Fruit fly (Drosophila melanogaster) whole organism, embryonic: ENCODE results near the gene Jhbp12.
A peak's percentile ranks its signal among the peaks of the same experiment; 100 is the strongest.

Experiments
- ATbp ChIP-seq: fragments of 200-800 bp; sonication (Bioruptor generic); optimal IDR thresholded peaks from 2 replicates; lab custom pipeline; 2017; ENCODE audit warnings: missing biosample characterization, mild to moderate bottlenecking, missing genetic modification characterization, missing genetic modification reagents
- Atf-2 ChIP-seq: fragments of 200-800 bp; sonication (Bioruptor generic); optimal IDR thresholded peaks from 2 replicates; lab custom pipeline; 2016; ENCODE audit warnings: missing biosample characterization, missing genetic modification characterization
- Atf3 ChIP-seq: fragments of 200-800 bp; sonication (Bioruptor generic); optimal IDR thresholded peaks from 3 replicates; lab custom pipeline; 2016; ENCODE audit warnings: missing biosample characterization, missing genetic modification characterization
- CG10147 ChIP-seq: fragments of 200-800 bp; sonication (Bioruptor generic); optimal IDR thresholded peaks from 2 replicates; lab custom pipeline; 2019; ENCODE audit warnings: missing biosample characterization, mild to moderate bottlenecking, missing genetic modification characterization, moderate library complexity
- CG11093 ChIP-seq: fragments of 200-800 bp; sonication (Bioruptor generic); IDR thresholded peaks from 3 replicates; pipeline ENCODE4 v1.3.6; 2022; ENCODE audit warnings: missing biosample characterization, missing genetic modification characterization
- CG11695 ChIP-seq: fragments of 200-800 bp; sonication (Bioruptor generic); IDR thresholded peaks from 3 replicates; pipeline ENCODE4 v1.3.6; 2022; ENCODE audit warnings: missing biosample characterization, missing genetic modification characterization
- CG12071 ChIP-seq: fragments of 200-800 bp; sonication (Bioruptor generic); optimal IDR thresholded peaks from 3 replicates; lab custom pipeline; 2018; ENCODE audit warnings: missing biosample characterization, mild to moderate bottlenecking, missing genetic modification characterization
- CG12236 ChIP-seq: fragments of 200-800 bp; sonication (Bioruptor generic); optimal IDR thresholded peaks from 2 replicates; lab custom pipeline; 2016; ENCODE audit warnings: missing biosample characterization, missing genetic modification characterization
- CG17361 ChIP-seq: fragments of 200-800 bp; sonication (Bioruptor generic); IDR thresholded peaks from 3 replicates; pipeline ENCODE4 v1.3.6; 2022; ENCODE audit warnings: missing biosample characterization, missing genetic modification characterization
- CG2712 ChIP-seq: fragments of 200-800 bp; optimal IDR thresholded peaks from 3 replicates; lab custom pipeline; 2019; ENCODE audit warnings: missing biosample characterization, mild to moderate bottlenecking, missing genetic modification characterization, moderate library complexity
- CG31365 ChIP-seq: fragments of 200-800 bp; sonication (Bioruptor generic); optimal IDR thresholded peaks from 2 replicates; lab custom pipeline; 2018; ENCODE audit warnings: missing biosample characterization, mild to moderate bottlenecking, missing genetic modification characterization
- CG3163 ChIP-seq: fragments of 200-800 bp; sonication (Bioruptor generic); optimal IDR thresholded peaks from 3 replicates; lab custom pipeline; 2016; ENCODE audit warnings: missing biosample characterization, missing genetic modification characterization
- CG32767 ChIP-seq: fragments of 200-800 bp; sonication (Bioruptor generic); IDR thresholded peaks from 2 replicates; pipeline ENCODE4 v1.3.6; 2022; ENCODE audit warnings: missing biosample characterization, missing genetic modification characterization
- CG4424 ChIP-seq: fragments of 200-800 bp; sonication (Bioruptor generic); optimal IDR thresholded peaks from 3 replicates; lab custom pipeline; 2016; ENCODE audit warnings: missing biosample characterization, missing genetic modification characterization
- CG5180 ChIP-seq: fragments of 200-800 bp; sonication (Bioruptor generic); optimal IDR thresholded peaks from 3 replicates; lab custom pipeline; 2017; ENCODE audit warnings: missing biosample characterization, missing genetic modification characterization, mild to moderate bottlenecking, moderate library complexity, missing genetic modification reagents
- CG5245 ChIP-seq: fragments of 200-800 bp; sonication (Bioruptor generic); optimal IDR thresholded peaks from 3 replicates; lab custom pipeline; 2016; ENCODE audit warnings: missing biosample characterization, missing genetic modification characterization
- Dip2 ChIP-seq: fragments of 200-800 bp; sonication (Bioruptor generic); IDR thresholded peaks from 2 replicates; pipeline ENCODE4 v1.3.6; 2022; ENCODE audit warnings: missing biosample characterization, missing genetic modification characterization
- ERR ChIP-seq: fragments of 200-800 bp; sonication (Bioruptor generic); optimal IDR thresholded peaks from 2 replicates; lab custom pipeline; 2016; ENCODE audit warnings: missing biosample characterization, missing genetic modification characterization
- Fer2 ChIP-seq: fragments of 200-800 bp; sonication (Bioruptor generic); optimal IDR thresholded peaks from 2 replicates; lab custom pipeline; 2018; ENCODE audit warnings: missing biosample characterization, mild to moderate bottlenecking, missing genetic modification characterization, moderate library complexity
- Fer3 ChIP-seq: fragments of 200-800 bp; sonication (Bioruptor generic); optimal IDR thresholded peaks from 2 replicates; lab custom pipeline; 2018; ENCODE audit warnings: missing biosample characterization, mild to moderate bottlenecking, missing genetic modification characterization, moderate library complexity
- H15 ChIP-seq: fragments of 200-800 bp; sonication (Bioruptor generic); IDR thresholded peaks from 3 replicates; pipeline ENCODE4 v1.3.6; 2022; ENCODE audit warnings: missing biosample characterization, missing genetic modification characterization
- HLHmδ ChIP-seq: fragments of 200-800 bp; sonication (Bioruptor generic); optimal IDR thresholded peaks from 2 replicates; lab custom pipeline; 2018; ENCODE audit warnings: missing biosample characterization, mild to moderate bottlenecking, missing genetic modification characterization, moderate library complexity
- Hey ChIP-seq: fragments of 200-800 bp; sonication (Bioruptor generic); optimal IDR thresholded peaks from 3 replicates; lab custom pipeline; 2018; ENCODE audit warnings: missing biosample characterization, mild to moderate bottlenecking, missing genetic modification characterization
- Hmr ChIP-seq: fragments of 200-800 bp; sonication (Bioruptor generic); optimal IDR thresholded peaks from 3 replicates; lab custom pipeline; 2017; ENCODE audit warnings: mild to moderate bottlenecking, missing biosample characterization, missing genetic modification reagents, missing genetic modification characterization
- Med ChIP-seq: fragments of 200-800 bp; sonication (Bioruptor generic); peaks from one replicate; lab custom pipeline; 2016; ENCODE audit warnings: missing biosample characterization, missing genetic modification characterization, mild to moderate bottlenecking, inconsistent platforms, moderate library complexity
- Mes4 ChIP-seq: fragments of 200-800 bp; sonication (Bioruptor generic); optimal IDR thresholded peaks from 2 replicates; lab custom pipeline; 2016; ENCODE audit warnings: missing biosample characterization, missing genetic modification characterization
- NFAT ChIP-seq: fragments of 200-800 bp; sonication (Bioruptor generic); IDR thresholded peaks from 2 replicates; pipeline ENCODE4 v1.3.6; 2022; ENCODE audit warnings: missing biosample characterization, missing genetic modification characterization
- Nf-YB ChIP-seq: fragments of 200-800 bp; sonication (Bioruptor generic); optimal IDR thresholded peaks from 3 replicates; lab custom pipeline; 2019; ENCODE audit warnings: missing biosample characterization, mild to moderate bottlenecking, missing genetic modification characterization, moderate library complexity
- Nf-YC ChIP-seq: fragments of 200-800 bp; optimal IDR thresholded peaks from 3 replicates; lab custom pipeline; 2019; ENCODE audit warnings: missing biosample characterization, mild to moderate bottlenecking, missing genetic modification characterization, moderate library complexity
- Xbp1 ChIP-seq: fragments of 200-800 bp; sonication (Bioruptor generic); optimal IDR thresholded peaks from 3 replicates; lab custom pipeline; 2016; ENCODE audit warnings: missing biosample characterization, mild to moderate bottlenecking, missing genetic modification characterization
- YL-1 ChIP-seq: fragments of 200-800 bp; sonication (Bioruptor generic); optimal IDR thresholded peaks from 3 replicates; lab custom pipeline; 2017; ENCODE audit warnings: missing biosample characterization, mild to moderate bottlenecking, missing genetic modification characterization
- amos ChIP-seq: fragments of 200-800 bp; sonication (Bioruptor generic); IDR thresholded peaks from 2 replicates; pipeline ENCODE4 v1.3.6; 2022; ENCODE audit warnings: missing biosample characterization, missing genetic modification characterization; ENCODE audit not compliant: partially characterized antibody
- aop ChIP-seq: fragments of 200-800 bp; sonication (Bioruptor generic); IDR thresholded peaks from 2 replicates; pipeline ENCODE4 v1.3.6; 2022; ENCODE audit warnings: missing biosample characterization, missing genetic modification characterization
- ase ChIP-seq: fragments of 200-800 bp; sonication (Bioruptor generic); IDR thresholded peaks from 3 replicates; pipeline ENCODE4 v1.3.6; 2022; ENCODE audit warnings: missing biosample characterization, missing genetic modification characterization
- caup ChIP-seq: fragments of 200-800 bp; sonication (Bioruptor generic); optimal IDR thresholded peaks from 3 replicates; lab custom pipeline; 2017; ENCODE audit warnings: missing biosample characterization, mild to moderate bottlenecking, missing genetic modification characterization, moderate library complexity; ENCODE audit not compliant: severe bottlenecking
- chinmo ChIP-seq: fragments of 200-800 bp; sonication (Bioruptor generic); IDR thresholded peaks from 4 replicates; pipeline ENCODE4 v1.3.6; 2022; ENCODE audit warnings: missing biosample characterization, missing genetic modification characterization; ENCODE audit not compliant: partially characterized antibody
- dati ChIP-seq: fragments of 200-800 bp; sonication (Bioruptor generic); IDR thresholded peaks from 2 replicates; pipeline ENCODE4 v1.3.6; 2022; ENCODE audit warnings: missing biosample characterization, missing genetic modification characterization
- emc ChIP-seq: fragments of 200-800 bp; sonication (Bioruptor generic); optimal IDR thresholded peaks from 2 replicates; lab custom pipeline; 2016; ENCODE audit warnings: missing biosample characterization, missing genetic modification characterization
- exex ChIP-seq: fragments of 200-800 bp; sonication (Bioruptor generic); optimal IDR thresholded peaks from 4 replicates; lab custom pipeline; 2018; ENCODE audit warnings: missing biosample characterization, mild to moderate bottlenecking, missing genetic modification characterization, moderate library complexity
- fd64A ChIP-seq: fragments of 200-800 bp; sonication (Bioruptor generic); optimal IDR thresholded peaks from 3 replicates; lab custom pipeline; 2018; ENCODE audit warnings: missing biosample characterization, mild to moderate bottlenecking, missing genetic modification characterization
- ind ChIP-seq: fragments of 200-800 bp; sonication (Bioruptor generic); optimal IDR thresholded peaks from 3 replicates; lab custom pipeline; 2016; ENCODE audit warnings: missing biosample characterization, missing genetic modification characterization
- mirr ChIP-seq: fragments of 200-800 bp; sonication (Bioruptor generic); optimal IDR thresholded peaks from 3 replicates; lab custom pipeline; 2018; ENCODE audit warnings: missing biosample characterization, mild to moderate bottlenecking, missing genetic modification characterization
- nmo ChIP-seq: fragments of 200-800 bp; sonication (Bioruptor generic); optimal IDR thresholded peaks from 2 replicates; lab custom pipeline; 2018; ENCODE audit warnings: missing biosample characterization, mild to moderate bottlenecking, missing genetic modification characterization, moderate library complexity
- pita ChIP-seq: fragments of 200-800 bp; sonication (Bioruptor generic); optimal IDR thresholded peaks from 2 replicates; lab custom pipeline; 2017; ENCODE audit warnings: missing biosample characterization, mild to moderate bottlenecking, missing genetic modification characterization
- pnt ChIP-seq: fragments of 200-800 bp; sonication (Bioruptor generic); optimal IDR thresholded peaks from 3 replicates; lab custom pipeline; 2016; ENCODE audit warnings: missing biosample characterization, missing genetic modification characterization
- sens-2 ChIP-seq: fragments of 200-800 bp; sonication (Bioruptor generic); IDR thresholded peaks from 2 replicates; pipeline ENCODE4 v1.3.6; 2022; ENCODE audit warnings: missing biosample characterization, missing genetic modification characterization
- sisA ChIP-seq: fragments of 200-800 bp; sonication (Bioruptor generic); IDR thresholded peaks from 2 replicates; pipeline ENCODE4 v1.3.6; 2022; ENCODE audit warnings: missing biosample characterization, missing genetic modification characterization
- slbo ChIP-seq: fragments of 200-800 bp; sonication (Bioruptor generic); IDR thresholded peaks from 2 replicates; pipeline ENCODE4 v1.3.6; 2022; ENCODE audit warnings: missing biosample characterization, missing genetic modification characterization
- stwl ChIP-seq: fragments of 200-800 bp; sonication (Bioruptor generic); optimal IDR thresholded peaks from 3 replicates; lab custom pipeline; 2018; ENCODE audit warnings: missing biosample characterization, mild to moderate bottlenecking, missing genetic modification characterization, moderate library complexity
- twi ChIP-seq: fragments of 200-800 bp; optimal IDR thresholded peaks from 2 replicates; lab custom pipeline; 2019; ENCODE audit warnings: missing biosample characterization, mild to moderate bottlenecking, missing genetic modification characterization, moderate library complexity
- vnd ChIP-seq: fragments of 200-800 bp; sonication (Bioruptor generic); IDR thresholded peaks from 3 replicates; pipeline ENCODE4 v1.3.6; 2022; ENCODE audit warnings: missing biosample characterization, missing genetic modification characterization; ENCODE audit not compliant: partially characterized antibody

Gene Jhbp12

DNA sequence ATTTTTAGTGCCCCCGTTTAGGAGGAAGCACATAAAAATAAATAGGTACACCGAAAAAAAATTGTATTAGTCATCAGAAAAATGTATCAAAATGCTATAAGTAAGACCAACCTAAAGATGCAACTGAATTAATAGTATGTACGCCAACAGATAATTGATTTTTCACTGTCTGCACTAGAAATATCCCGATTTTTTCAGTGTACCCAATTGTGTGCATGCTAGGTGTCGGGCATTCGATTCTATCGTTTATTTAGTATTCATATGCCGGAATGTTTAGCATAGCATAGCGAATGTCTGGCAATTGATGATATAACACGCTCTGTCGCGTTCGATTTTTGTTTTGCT is 42.8 kb downstream of the Jhbp12 start (continued):
- TF ChIP-seq Atf3 (GFP tag; lab: Kevin White, UChicago): peak; percentile 80
- peak; percentile 82 for TF ChIP-seq CG2712 (tag; lab: Kevin White, UChicago)
- peak; percentile 92 for TF ChIP-seq slbo (GFP tag; lab: Robert Waterston, UW)
- no peak for TF ChIP-seq vnd (GFP tag; lab: Robert Waterston, UW)
- peak; percentile 79; the same call in 2 of the 3 replicates for TF ChIP-seq ase (GFP tag; lab: Robert Waterston, UW)
- peak; percentile 82 for TF ChIP-seq ATbp (GFP tag; lab: Kevin White, UChicago)
- TF ChIP-seq nmo (GFP tag; lab: Kevin White, UChicago): peak; percentile 87
- TF ChIP-seq CG11695 (GFP tag; lab: Robert Waterston, UW): peak; percentile 87
- TF ChIP-seq Hmr (GFP tag; lab: Kevin White, UChicago): peak; percentile 88
- peak; percentile 74 for TF ChIP-seq CG3163 (GFP tag; lab: Kevin White, UChicago)
- TF ChIP-seq CG12236 (GFP tag; lab: Kevin White, UChicago): peak; percentile 78
- TF ChIP-seq aop (GFP tag; lab: Robert Waterston, UW): peak; percentile 83
- TF ChIP-seq stwl (tag; lab: Kevin White, UChicago): no peak
- peak; percentile 87 for TF ChIP-seq caup (GFP tag; lab: Kevin White, UChicago)
- TF ChIP-seq Nf-YC (tag; lab: Kevin White, UChicago): peak; percentile 66
- peak; percentile 83 for TF ChIP-seq sens-2 (GFP tag; lab: Robert Waterston, UW)
- TF ChIP-seq pita (GFP tag; lab: Kevin White, UChicago): no peak
- TF ChIP-seq mirr (GFP tag; lab: Kevin White, UChicago): peak; percentile 65
- TF ChIP-seq CG10147 (GFP tag; lab: Kevin White, UChicago): peak; percentile 67
- peak; percentile 46 for TF ChIP-seq Nf-YB
- TF ChIP-seq amos: no peak
- TF ChIP-seq emc: peak; percentile 74
- peak; percentile 80 for TF ChIP-seq CG11093
- peak; percentile 5 for TF ChIP-seq Hey (tag; lab: Kevin White, UChicago)
- peak; percentile 91 for TF ChIP-seq pnt (GFP tag; lab: Kevin White, UChicago)
- TF ChIP-seq Med: peak; percentile 99
- peak; percentile 79 for TF ChIP-seq CG4424 (GFP tag; lab: Kevin White, UChicago)
- TF ChIP-seq CG5245 (GFP tag; lab: Kevin White, UChicago): peak; percentile 86
- TF ChIP-seq Dip2: no peak
- TF ChIP-seq twi: peak; percentile 60
- TF ChIP-seq ind (GFP tag; lab: Kevin White, UChicago): peak; percentile 88
- TF ChIP-seq fd64A (GFP tag; lab: Kevin White, UChicago): peak; percentile 67
- peak; percentile 87 for TF ChIP-seq CG32767
- TF ChIP-seq sisA: peak; percentile 90
- no peak for TF ChIP-seq HLHmδ (GFP tag; lab: Kevin White, UChicago)
- TF ChIP-seq Xbp1: peak; percentile 91
- peak; percentile 72; the same call in 1 of the 2 replicates for TF ChIP-seq dati
- TF ChIP-seq CG5180 (GFP tag; lab: Kevin White, UChicago): peak; percentile 79
- peak; percentile 88 for TF ChIP-seq H15 (GFP tag; lab: Robert Waterston, UW)
- peak; percentile 61 for TF ChIP-seq CG31365 (tag; lab: Kevin White, UChicago)
- peak; percentile 67; the same call in 1 of the 4 replicates for TF ChIP-seq chinmo (GFP tag; lab: Robert Waterston, UW)
- peak; percentile 83 for TF ChIP-seq Atf-2
- peak; percentile 52 for TF ChIP-seq exex
- TF ChIP-seq NFAT: peak; percentile 52
- TF ChIP-seq CG17361 (GFP tag; lab: Robert Waterston, UW): peak; percentile 81
- TF ChIP-seq YL-1 (GFP tag; lab: Kevin White, UChicago): peak; percentile 43
- TF ChIP-seq ERR (GFP tag; lab: Kevin White, UChicago): peak; percentile 88
- TF ChIP-seq Fer3 (tag; lab: Kevin White, UChicago): peak; percentile 86
- peak; percentile 77 for TF ChIP-seq Mes4 (GFP tag; lab: Kevin White, UChicago)
- peak; percentile 81 for TF ChIP-seq CG12071
- TF ChIP-seq Fer2 (tag; lab: Kevin White, UChicago): peak; percentile 73
